Worm (Caenorhabditis elegans) whole organism, early embryonic: ENCODE results near the gene der-2.

ENCODE experiments used
- B0310.2 ChIP-seq: sonication (generic microtip); optimal IDR thresholded peaks from 2 replicates; lab custom pipeline; 2016; ENCODE audit warnings: mild to moderate bottlenecking, missing genetic modification characterization, missing compliant biosample characterization
- F13C5.2 ChIP-seq: sonication (generic microtip); optimal IDR thresholded peaks from 2 replicates; lab custom pipeline; 2017; ENCODE audit warnings: mild to moderate bottlenecking, missing genetic modification characterization, inconsistent platforms, missing compliant biosample characterization
- aly-1 ChIP-seq: sonication (generic microtip); optimal IDR thresholded peaks from 2 replicates; lab custom pipeline; 2016; ENCODE audit warnings: missing genetic modification characterization, missing compliant biosample characterization
- ama-1 ChIP-seq: fragments of 150-350 bp; optimal IDR thresholded peaks from 2 replicates; lab custom pipeline; 2014
- ceh-13 ChIP-seq: fragments of 200-800 bp; sonication (Bioruptor generic); optimal IDR thresholded peaks from 2 replicates; lab custom pipeline; 2018; ENCODE audit warnings: mild to moderate bottlenecking, missing genetic modification characterization, missing compliant biosample characterization
- ceh-36 ChIP-seq: sonication (generic microtip); optimal IDR thresholded peaks from 2 replicates; lab custom pipeline; 2016; ENCODE audit warnings: missing genetic modification characterization, inconsistent platforms, missing compliant biosample characterization
- ets-7 ChIP-seq: sonication (generic microtip); optimal IDR thresholded peaks from 2 replicates; lab custom pipeline; 2016; ENCODE audit warnings: missing genotype, missing genetic modification characterization, missing compliant biosample characterization
- flt-1 ChIP-seq: fragments of 200-800 bp; sonication (Bioruptor generic); IDR thresholded peaks from 2 replicates; pipeline ENCODE4 v1.3.6; 2022; ENCODE audit warnings: missing genetic modification characterization, missing compliant biosample characterization
- hmbx-1 ChIP-seq: sonication (generic microtip); optimal IDR thresholded peaks from 2 replicates; lab custom pipeline; 2016; ENCODE audit warnings: mild to moderate bottlenecking, missing genetic modification characterization, missing compliant biosample characterization
- hmg-4 ChIP-seq: fragments of 200-800 bp; sonication (Bioruptor generic); optimal IDR thresholded peaks from 2 replicates; lab custom pipeline; 2018; ENCODE audit warnings: mild to moderate bottlenecking, missing genetic modification characterization, missing compliant biosample characterization
- hnd-1 ChIP-seq: sonication (generic microtip); optimal IDR thresholded peaks from 2 replicates; lab custom pipeline; 2016; ENCODE audit warnings: missing genetic modification characterization, missing compliant biosample characterization
- pes-1 ChIP-seq: fragments of 200-800 bp; sonication (Bioruptor generic); IDR thresholded peaks from 2 replicates; pipeline ENCODE4 v1.3.6; 2022; ENCODE audit warnings: missing genetic modification reagents, missing genetic modification characterization, missing compliant biosample characterization
- scrt-1 ChIP-seq: fragments of 200-800 bp; sonication (Bioruptor generic); IDR thresholded peaks from 2 replicates; pipeline ENCODE4 v1.3.6; 2022; ENCODE audit warnings: missing genetic modification characterization, missing compliant biosample characterization
- sea-1 ChIP-seq: fragments of 200-800 bp; sonication (Bioruptor generic); conservative IDR thresholded peaks from 2 replicates; pipeline ENCODE4 v1.3.6; 2022; ENCODE audit warnings: missing genetic modification characterization, missing compliant biosample characterization
- tbx-11 ChIP-seq: fragments of 200-800 bp; sonication (Bioruptor generic); IDR thresholded peaks from 2 replicates; pipeline ENCODE4 v1.3.6; 2022; ENCODE audit warnings: missing genetic modification characterization, missing compliant biosample characterization
- tbx-37 ChIP-seq: fragments of 200-800 bp; sonication (Bioruptor generic); conservative IDR thresholded peaks from 2 replicates; pipeline ENCODE4 v1.3.6; 2022; ENCODE audit warnings: missing genetic modification reagents, missing genetic modification characterization, missing compliant biosample characterization
- tra-4 ChIP-seq: sonication (generic microtip); optimal IDR thresholded peaks from 2 replicates; lab custom pipeline; 2017; ENCODE audit warnings: missing genetic modification characterization, missing compliant biosample characterization

The der-2 gene

ce11 chrIII:7221103-7221502, 1.8 kb downstream of the der-2 start:
- TF ChIP-seq F13C5.2 (tag; lab: Kevin White, UChicago) (no peak), tbx-37 (GFP tag; lab: Robert Waterston, UW) (no peak), tbx-11 (GFP tag; lab: Robert Waterston, UW) (no peak), tra-4 (tag; lab: Kevin White, UChicago) (no peak), hnd-1 (tag; lab: Kevin White, UChicago) (no peak), ceh-13 (GFP tag; lab: Kevin White, UChicago) (no peak), ceh-36 (tag; lab: Kevin White, UChicago) (no peak), scrt-1 (GFP tag; lab: Robert Waterston, UW) (no peak), aly-1 (no peak), ets-7 (tag; lab: Kevin White, UChicago) (no peak), sea-1 (GFP tag; lab: Robert Waterston, UW) (no peak), flt-1 (GFP tag; lab: Robert Waterston, UW) (no peak), hmbx-1 (no peak), pes-1 (GFP tag; lab: Robert Waterston, UW) (no peak), hmg-4 (GFP tag; lab: Kevin White, UChicago) (no peak), B0310.2 (tag; lab: Kevin White, UChicago) (no peak), ama-1 (lab: Kevin White, UChicago) (no peak)

- TF ChIP-seq hnd-1 (tag; lab: Kevin White, UChicago) (no peak), B0310.2 (tag; lab: Kevin White, UChicago) (no peak), ama-1 (lab: Kevin White, UChicago) (no peak), tbx-11 (GFP tag; lab: Robert Waterston, UW) (no peak), tra-4 (tag; lab: Kevin White, UChicago) (no peak), sea-1 (GFP tag; lab: Robert Waterston, UW) (no peak), ceh-13 (GFP tag; lab: Kevin White, UChicago) (no peak), F13C5.2 (tag; lab: Kevin White, UChicago) (no peak), ets-7 (tag; lab: Kevin White, UChicago) (no peak), tbx-37 (GFP tag; lab: Robert Waterston, UW) (no peak), hmg-4 (GFP tag; lab: Kevin White, UChicago) (no peak), flt-1 (GFP tag; lab: Robert Waterston, UW) (no peak), scrt-1 (GFP tag; lab: Robert Waterston, UW) (no peak), ceh-36 (tag; lab: Kevin White, UChicago) (no peak), aly-1 (no peak)
Measured at ce11 chrIII:7216924-7217521, 5.9 kb downstream of the der-2 start.

ce11 chrIII:7216226-7216625, 6.7 kb downstream of the der-2 start, which contains the start of gene R151.1:
R151.1 (plus strand) TSS chrIII:7216526.
- TF ChIP-seq sea-1 (GFP tag; lab: Robert Waterston, UW) (no peak), ceh-13 (GFP tag; lab: Kevin White, UChicago) (no peak), pes-1 (GFP tag; lab: Robert Waterston, UW) (no peak)

ce11 chrIII:7215532-7215931, 7.4 kb downstream of the der-2 start:
- no peak for TF ChIP-seq sea-1 (GFP tag; lab: Robert Waterston, UW)
- TF ChIP-seq F13C5.2 (tag; lab: Kevin White, UChicago) = no peak
- no peak for TF ChIP-seq hnd-1 (tag; lab: Kevin White, UChicago)
- TF ChIP-seq tra-4 (tag; lab: Kevin White, UChicago) = no peak
- no peak for TF ChIP-seq tbx-37 (GFP tag; lab: Robert Waterston, UW)
- TF ChIP-seq aly-1 = no peak
- no peak for TF ChIP-seq ceh-36 (tag; lab: Kevin White, UChicago)
- TF ChIP-seq ets-7 (tag; lab: Kevin White, UChicago) = no peak
- no peak for TF ChIP-seq flt-1 (GFP tag; lab: Robert Waterston, UW)
- TF ChIP-seq pes-1 (GFP tag; lab: Robert Waterston, UW) = no peak
- TF ChIP-seq scrt-1 (GFP tag; lab: Robert Waterston, UW) = no peak
- TF ChIP-seq B0310.2 (tag; lab: Kevin White, UChicago) = no peak
- no peak for TF ChIP-seq ceh-13 (GFP tag; lab: Kevin White, UChicago)
- TF ChIP-seq hmg-4 (GFP tag; lab: Kevin White, UChicago) = no peak
- TF ChIP-seq hmbx-1 = no peak
- no peak for TF ChIP-seq tbx-11 (GFP tag; lab: Robert Waterston, UW)
- TF ChIP-seq ama-1 (lab: Kevin White, UChicago) = no peak

ce11 chrIII:7212028-7212427, 10.9 kb downstream of the der-2 start:
- TF ChIP-seq ets-7 (tag; lab: Kevin White, UChicago) (no peak), hnd-1 (tag; lab: Kevin White, UChicago) (no peak), scrt-1 (GFP tag; lab: Robert Waterston, UW) (no peak), aly-1 (no peak), ceh-36 (tag; lab: Kevin White, UChicago) (no peak), ama-1 (lab: Kevin White, UChicago) (no peak), hmbx-1 (no peak), tbx-11 (GFP tag; lab: Robert Waterston, UW) (no peak)

- TF ChIP-seq tbx-37 (GFP tag; lab: Robert Waterston, UW) (no peak), sea-1 (GFP tag; lab: Robert Waterston, UW) (no peak), ceh-13 (GFP tag; lab: Kevin White, UChicago) (no peak), pes-1 (GFP tag; lab: Robert Waterston, UW) (no peak)
Measured at ce11 chrIII:7210486-7210885, 12.4 kb downstream of the der-2 start.

- TF ChIP-seq ets-7 (tag; lab: Kevin White, UChicago) (no peak), aly-1 (no peak), flt-1 (GFP tag; lab: Robert Waterston, UW) (no peak), tra-4 (tag; lab: Kevin White, UChicago) (no peak), B0310.2 (tag; lab: Kevin White, UChicago) (no peak), pes-1 (GFP tag; lab: Robert Waterston, UW) (no peak), hmg-4 (GFP tag; lab: Kevin White, UChicago) (no peak), sea-1 (GFP tag; lab: Robert Waterston, UW) (no peak), ceh-13 (GFP tag; lab: Kevin White, UChicago) (no peak), tbx-37 (GFP tag; lab: Robert Waterston, UW) (no peak), ceh-36 (tag; lab: Kevin White, UChicago) (no peak), ama-1 (lab: Kevin White, UChicago) (no peak), F13C5.2 (tag; lab: Kevin White, UChicago) (no peak), hnd-1 (tag; lab: Kevin White, UChicago) (no peak), tbx-11 (GFP tag; lab: Robert Waterston, UW) (no peak), scrt-1 (GFP tag; lab: Robert Waterston, UW) (no peak), hmbx-1 (no peak)
Measured at ce11 chrIII:7209721-7210120, 13.2 kb downstream of the der-2 start, which contains the start of gene R151.2. R151.2 (plus strand) TSS chrIII:7209967.
